Worm (Caenorhabditis elegans): ENCODE data around the gene inx-10.

inx-10 gene

ce11 chrV:9232296-9232695 is 25.0 kb upstream of the inx-10 start, which contains the start of gene F07C3.3:
Gene F07C3.3 (minus strand): TSS chrV:9232396.
- no peak for TF ChIP-seq tbx-8 (GFP tag; optimal IDR thresholded peaks at IDR 0.05)
- TF ChIP-seq lin-32 (GFP tag; optimal IDR thresholded peaks at IDR 0.05): no peak
- no peak for TF ChIP-seq mls-2 (tag; optimal IDR thresholded peaks at IDR 0.05)
- no peak for TF ChIP-seq blmp-1 (tag; optimal IDR thresholded peaks at IDR 0.05)
- no peak for TF ChIP-seq mep-1 (tag; optimal IDR thresholded peaks at IDR 0.05)
- no peak for TF ChIP-seq unc-120 (tag; optimal IDR thresholded peaks at IDR 0.05; ENCODE audit: poor library complexity, severe bottlenecking)
- no peak for TF ChIP-seq lsy-2 (tag; optimal IDR thresholded peaks at IDR 0.05)
- no peak for TF ChIP-seq pha-4 (tag; optimal IDR thresholded peaks at IDR 0.05)
- TF ChIP-seq nhr-12 (tag; optimal IDR thresholded peaks at IDR 0.05): no peak
- TF ChIP-seq zip-8 (tag; optimal IDR thresholded peaks at IDR 0.05): no peak
- TF ChIP-seq unc-62 (GFP tag; optimal IDR thresholded peaks at IDR 0.05): no peak
- TF ChIP-seq ztf-11 (tag; optimal IDR thresholded peaks at IDR 0.05): no peak
- no peak for TF ChIP-seq bed-3 (GFP tag; optimal IDR thresholded peaks at IDR 0.05)
- no peak for TF ChIP-seq drap-1 (GFP tag; optimal IDR thresholded peaks at IDR 0.05)
- TF ChIP-seq flh-1 (GFP tag; optimal IDR thresholded peaks at IDR 0.05): no peak
- TF ChIP-seq cnd-1 (tag; optimal IDR thresholded peaks at IDR 0.05): no peak

- TF ChIP-seq unc-62 (GFP tag; optimal IDR thresholded peaks at IDR 0.05): no peak
- no peak for TF ChIP-seq tbx-8 (GFP tag; optimal IDR thresholded peaks at IDR 0.05)
- TF ChIP-seq elt-1 (tag; optimal IDR thresholded peaks at IDR 0.05; ENCODE audit: borderline replicate concordance, insufficient read depth): no peak
- no peak for TF ChIP-seq zip-8 (tag; optimal IDR thresholded peaks at IDR 0.05)
- peak; percentile 51 for TF ChIP-seq ces-1 (GFP tag; optimal IDR thresholded peaks at IDR 0.05)
Observed at ce11 chrV:9225675-9226144, 18.4 kb upstream of the inx-10 start, which contains the start of gene F07C3.2. Gene F07C3.2 (plus strand): TSS chrV:9226094.

- TF ChIP-seq sptf-1 (tag; optimal IDR thresholded peaks at IDR 0.05) (no peak), ztf-11 (tag; optimal IDR thresholded peaks at IDR 0.05) (no peak), hlh-1 (tag; optimal IDR thresholded peaks at IDR 0.05) (no peak), cnd-1 (tag; optimal IDR thresholded peaks at IDR 0.05) (no peak), bed-3 (GFP tag; optimal IDR thresholded peaks at IDR 0.05) (no peak), unc-62 (GFP tag; optimal IDR thresholded peaks at IDR 0.05) (no peak), zip-8 (tag; optimal IDR thresholded peaks at IDR 0.05) (no peak), lsy-2 (tag; optimal IDR thresholded peaks at IDR 0.05) (no peak), mls-2 (tag; optimal IDR thresholded peaks at IDR 0.05) (no peak), tbx-8 (GFP tag; optimal IDR thresholded peaks at IDR 0.05) (no peak)
Observed at ce11 chrV:9224981-9225380, 17.7 kb upstream of the inx-10 start.

ce11 chrV:9224377-9224776 is 17.1 kb upstream of the inx-10 start:
- TF ChIP-seq sem-2 (GFP tag; optimal IDR thresholded peaks at IDR 0.05) (no peak), ceh-39 (tag; optimal IDR thresholded peaks at IDR 0.05) (no peak), blmp-1 (tag; optimal IDR thresholded peaks at IDR 0.05) (no peak), nhr-237 (tag; optimal IDR thresholded peaks at IDR 0.05) (no peak), cnd-1 (tag; optimal IDR thresholded peaks at IDR 0.05) (no peak), nhr-28 (tag; optimal IDR thresholded peaks at IDR 0.05) (no peak), unc-120 (tag; optimal IDR thresholded peaks at IDR 0.05; ENCODE audit: poor library complexity, severe bottlenecking) (no peak), zip-8 (tag; optimal IDR thresholded peaks at IDR 0.05) (no peak), lin-13 (tag; optimal IDR thresholded peaks at IDR 0.05) (no peak), mep-1 (tag; optimal IDR thresholded peaks at IDR 0.05) (no peak), elt-3 (tag; optimal IDR thresholded peaks at IDR 0.05) (no peak), flh-1 (GFP tag; optimal IDR thresholded peaks at IDR 0.05) (no peak), ces-1 (GFP tag; optimal IDR thresholded peaks at IDR 0.05) (no peak)

ce11 chrV:9222819-9223218 is 15.5 kb upstream of the inx-10 start:
- TF ChIP-seq ceh-43 (GFP tag; optimal IDR thresholded peaks at IDR 0.05): no peak
- TF ChIP-seq unc-62 (GFP tag; optimal IDR thresholded peaks at IDR 0.05): no peak
- TF ChIP-seq sem-2 (GFP tag; optimal IDR thresholded peaks at IDR 0.05): no peak
- no peak for TF ChIP-seq ces-1 (GFP tag; optimal IDR thresholded peaks at IDR 0.05)
- no peak for TF ChIP-seq mep-1 (tag; optimal IDR thresholded peaks at IDR 0.05)
- TF ChIP-seq nhr-12 (tag; optimal IDR thresholded peaks at IDR 0.05): no peak
- TF ChIP-seq ztf-11 (tag; optimal IDR thresholded peaks at IDR 0.05): no peak
- TF ChIP-seq mls-2 (tag; optimal IDR thresholded peaks at IDR 0.05): no peak
- no peak for TF ChIP-seq bed-3 (GFP tag; optimal IDR thresholded peaks at IDR 0.05)
- TF ChIP-seq lin-32 (GFP tag; optimal IDR thresholded peaks at IDR 0.05): no peak
- no peak for TF ChIP-seq sptf-1 (tag; optimal IDR thresholded peaks at IDR 0.05)
- no peak for TF ChIP-seq nhr-76 (tag; optimal IDR thresholded peaks at IDR 0.05)
- TF ChIP-seq lin-13 (tag; optimal IDR thresholded peaks at IDR 0.05): no peak

- TF ChIP-seq zip-8 (tag; optimal IDR thresholded peaks at IDR 0.05): peak; percentile 44
- TF ChIP-seq nhr-2 (tag; optimal IDR thresholded peaks at IDR 0.05): no peak
- TF ChIP-seq ceh-83 (GFP tag; optimal IDR thresholded peaks at IDR 0.05): no peak
- no peak for TF ChIP-seq nhr-28 (tag; optimal IDR thresholded peaks at IDR 0.05)
Observed at ce11 chrV:9221566-9221965, 14.3 kb upstream of the inx-10 start, which contains the start of gene grd-6. Gene grd-6 (plus strand): TSS chrV:9221866.

Data from whole organism, mixed stage, embryonic.